Worm (Caenorhabditis elegans) whole organism, L2 larva: ENCODE measurements around the gene C05D11.1.
A peak's percentile ranks its signal among the peaks of the same experiment; 100 is the strongest.

Experiments
- ama-1 ChIP-seq: fragments of 150-350 bp; optimal IDR thresholded peaks from 2 replicates; lab custom pipeline; 2018; ENCODE audit warnings: inconsistent platforms
- nhr-11 ChIP-seq: fragments of 150-350 bp; optimal IDR thresholded peaks from 2 replicates; lab custom pipeline; 2014; ENCODE audit warnings: missing biosample characterization, missing genetic modification characterization
- nhr-12 ChIP-seq: fragments of 150-350 bp; optimal IDR thresholded peaks from 2 replicates; lab custom pipeline; 2014; ENCODE audit warnings: missing biosample characterization, missing genetic modification characterization
- nhr-237 ChIP-seq: fragments of 150-350 bp; optimal IDR thresholded peaks from 2 replicates; lab custom pipeline; 2014; ENCODE audit warnings: missing biosample characterization, missing genetic modification characterization
- ztf-4 ChIP-seq: fragments of 150-350 bp; optimal IDR thresholded peaks from 2 replicates; lab custom pipeline; 2014; ENCODE audit warnings: missing biosample characterization, missing genetic modification characterization

DNA sequence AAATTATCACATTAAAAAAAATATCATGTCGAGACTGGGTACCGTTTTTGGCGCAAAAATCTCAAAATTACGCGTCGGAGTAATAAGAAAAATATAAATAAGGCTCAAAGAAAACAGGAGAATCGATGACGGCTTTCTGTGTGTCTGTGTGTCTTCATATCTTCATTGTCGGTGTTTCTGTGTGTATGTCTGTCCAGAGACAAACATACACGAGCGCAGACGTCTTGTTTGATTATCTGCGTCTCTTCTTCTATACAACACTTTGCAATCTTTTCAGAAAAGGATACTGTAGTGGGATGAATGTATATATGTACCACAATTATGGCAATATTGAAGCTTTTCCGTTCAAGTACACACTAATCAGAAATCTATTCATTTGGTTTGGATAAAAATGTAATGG, 7.9 kb downstream of the C05D11.1 start, which contains the start of gene C05D11.13:
- TF ChIP-seq ztf-4 (tag; lab: Kevin White, UChicago), result peak; percentile 16
- TF ChIP-seq ama-1 (lab: Kevin White, UChicago), result no peak
- no peak for TF ChIP-seq nhr-11 (tag; lab: Kevin White, UChicago)
- TF ChIP-seq nhr-237 (tag; lab: Kevin White, UChicago), result no peak
- no peak for TF ChIP-seq nhr-12 (tag; lab: Kevin White, UChicago)
